Fruit fly (Drosophila melanogaster) whole organism, wandering third instar larva: ENCODE measurements around the gene CG13113.

ENCODE experiments used
- Abd-B ChIP-seq: fragments of >200 bp; optimal IDR thresholded peaks from 2 replicates; lab custom pipeline; 2017; ENCODE audit warnings: missing biosample characterization, missing genetic modification characterization
- CG32264 ChIP-seq: fragments of 200-800 bp; sonication (Bioruptor generic); optimal IDR thresholded peaks from 2 replicates; lab custom pipeline; 2016; ENCODE audit warnings: missing biosample characterization, missing genetic modification characterization
- CG9705 ChIP-seq: fragments of 200-800 bp; sonication (Bioruptor generic); optimal IDR thresholded peaks from 2 replicates; lab custom pipeline; 2018; ENCODE audit warnings: missing biosample characterization, mild to moderate bottlenecking, missing genetic modification characterization
- CrebA ChIP-seq: fragments of 200-800 bp; sonication (Bioruptor generic); optimal IDR thresholded peaks from 2 replicates; lab custom pipeline; 2016; ENCODE audit warnings: missing biosample characterization, mild to moderate bottlenecking, missing genetic modification characterization, borderline replicate concordance
- Dfd ChIP-seq: fragments of >200 bp; optimal IDR thresholded peaks from 2 replicates; lab custom pipeline; 2017; ENCODE audit warnings: missing biosample characterization, missing genetic modification characterization
- Dif ChIP-seq: fragments of 200-275, 200-300 bp; sonication (Bioruptor generic); optimal IDR thresholded peaks from 2 replicates; lab custom pipeline; 2018; ENCODE audit warnings: missing biosample characterization, missing genetic modification characterization; ENCODE audit not compliant: partially characterized antibody
- GATAd ChIP-seq: sonication (Bioruptor generic); optimal IDR thresholded peaks from 2 replicates; lab custom pipeline; 2016; ENCODE audit warnings: missing biosample characterization, missing genetic modification characterization
- HLH106 ChIP-seq: fragments of 200-800 bp; optimal IDR thresholded peaks from 3 replicates; lab custom pipeline; 2019; ENCODE audit warnings: missing biosample characterization, mild to moderate bottlenecking, missing genetic modification characterization, moderate library complexity
- Hnf4 ChIP-seq: fragments of 200-800 bp; sonication (Bioruptor generic); optimal IDR thresholded peaks from 2 replicates; lab custom pipeline; 2016; ENCODE audit warnings: missing biosample characterization, mild to moderate bottlenecking, missing genetic modification characterization
- Hr78 ChIP-seq: fragments of >200 bp; optimal IDR thresholded peaks from 2 replicates; lab custom pipeline; 2017; ENCODE audit warnings: missing biosample characterization, missing genetic modification characterization
- Hr83 ChIP-seq: fragments of 200-300 bp; sonication (Bioruptor generic); optimal IDR thresholded peaks from 2 replicates; lab custom pipeline; 2016; ENCODE audit warnings: missing biosample characterization, mild to moderate bottlenecking, missing genetic modification characterization, moderate library complexity; ENCODE audit not compliant: poor library complexity, severe bottlenecking
- Jra ChIP-seq: sonication (Bioruptor generic); optimal IDR thresholded peaks from 2 replicates; lab custom pipeline; 2016; ENCODE audit warnings: missing biosample characterization, missing genetic modification characterization
- Mio ChIP-seq: sonication (Bioruptor generic); optimal IDR thresholded peaks from 2 replicates; lab custom pipeline; 2016; ENCODE audit warnings: missing biosample characterization, missing genetic modification characterization
- Myc ChIP-seq: fragments of >200 bp; optimal IDR thresholded peaks from 2 replicates; lab custom pipeline; 2017
- N ChIP-seq: fragments of >200 bp; optimal IDR thresholded peaks from 2 replicates; lab custom pipeline; 2018; ENCODE audit warnings: missing biosample characterization, missing external identifiers, missing genetic modification characterization
- OdsH ChIP-seq: fragments of 200-800 bp; sonication (Bioruptor generic); optimal IDR thresholded peaks from 2 replicates; lab custom pipeline; 2016; ENCODE audit warnings: missing biosample characterization, mild to moderate bottlenecking, missing genetic modification characterization
- Rel ChIP-seq, 2 experiments: fragments of 200-800 bp; sonication (Bioruptor generic) in 1 of 2; optimal IDR thresholded peaks; 2 replicates in 1 of 2; 3 replicates in 1 of 2; lab custom pipeline; 2016 to 2019; ENCODE audit warnings: mild to moderate bottlenecking in 2 of 2, missing biosample characterization in 2 of 2, missing genetic modification characterization in 2 of 2, moderate library complexity in 1 of 2
- Sp1 ChIP-seq: fragments of 200-800 bp; sonication (Bioruptor generic); optimal IDR thresholded peaks from 3 replicates; lab custom pipeline; 2019; ENCODE audit warnings: missing biosample characterization, mild to moderate bottlenecking, missing genetic modification characterization, moderate library complexity
- Vsx2 ChIP-seq: fragments of 200-300, 225-300 bp; sonication (Bioruptor generic); optimal IDR thresholded peaks from 2 replicates; lab custom pipeline; 2018; ENCODE audit warnings: missing biosample characterization, missing genetic modification characterization; ENCODE audit not compliant: partially characterized antibody
- br ChIP-seq: fragments of 200-800 bp; sonication (Bioruptor generic); optimal IDR thresholded peaks from 2 replicates; lab custom pipeline; 2016; ENCODE audit warnings: missing biosample characterization, missing genetic modification characterization
- brk ChIP-seq: fragments of 200-800 bp; sonication (Bioruptor generic); optimal IDR thresholded peaks from 2 replicates; lab custom pipeline; 2016; ENCODE audit warnings: missing biosample characterization, mild to moderate bottlenecking, missing genetic modification characterization
- dl ChIP-seq, 2 experiments: fragments of 175-275, 200-275 bp in 1 of 2; fragments of 200-275 bp in 1 of 2; sonication (Bioruptor generic); optimal IDR thresholded peaks; lab custom pipeline; 2018; ENCODE audit warnings: mild to moderate bottlenecking in 2 of 2, missing biosample characterization in 2 of 2, missing genetic modification characterization in 2 of 2, moderate library complexity in 2 of 2; ENCODE audit not compliant: partially characterized antibody in 2 of 2, insufficient read depth in 1 of 2
- dmrt93B ChIP-seq: fragments of 200-800 bp; sonication (Bioruptor generic); optimal IDR thresholded peaks from 2 replicates; lab custom pipeline; 2018; ENCODE audit warnings: missing biosample characterization, mild to moderate bottlenecking, missing genetic modification characterization
- dsf ChIP-seq: sonication (Bioruptor generic); optimal IDR thresholded peaks from 2 replicates; lab custom pipeline; 2016; ENCODE audit warnings: missing biosample characterization, missing genetic modification characterization, borderline replicate concordance
- ey ChIP-seq: fragments of 200-800 bp; sonication (Bioruptor generic); optimal IDR thresholded peaks from 2 replicates; lab custom pipeline; 2016; ENCODE audit warnings: missing biosample characterization, missing genetic modification characterization
- foxo ChIP-seq, 2 experiments: fragments of 200-800 bp; sonication (Bioruptor generic); optimal IDR thresholded peaks; 2 replicates in 1 of 2; 3 replicates in 1 of 2; lab custom pipeline; 2016 to 2017; ENCODE audit warnings: missing biosample characterization in 2 of 2, missing genetic modification characterization in 2 of 2
- fru ChIP-seq: fragments of 200-800 bp; sonication (Bioruptor generic); optimal IDR thresholded peaks from 3 replicates; lab custom pipeline; 2016; ENCODE audit warnings: missing biosample characterization, mild to moderate bottlenecking, missing genetic modification characterization
- h ChIP-seq: fragments of 200-800 bp; sonication (Bioruptor generic); optimal IDR thresholded peaks from 3 replicates; lab custom pipeline; 2016; ENCODE audit warnings: missing biosample characterization, mild to moderate bottlenecking, missing genetic modification characterization
- jim ChIP-seq: fragments of 175-275, 200-325 bp; sonication (Bioruptor generic); optimal IDR thresholded peaks from 2 replicates; lab custom pipeline; 2016; ENCODE audit warnings: missing biosample characterization, mild to moderate bottlenecking, missing genetic modification characterization
- lola ChIP-seq: fragments of >200 bp; optimal IDR thresholded peaks from 2 replicates; lab custom pipeline; 2017; ENCODE audit warnings: missing biosample characterization, missing genetic modification characterization
- pan ChIP-seq: fragments of >200 bp; optimal IDR thresholded peaks from 2 replicates; lab custom pipeline; 2017
- psq ChIP-seq: fragments of 200-800 bp; sonication (Bioruptor generic); optimal IDR thresholded peaks from 3 replicates; lab custom pipeline; 2017; ENCODE audit warnings: missing biosample characterization, mild to moderate bottlenecking, missing genetic modification characterization, moderate library complexity
- rgr ChIP-seq: fragments of 200-800 bp; sonication (Bioruptor generic); optimal IDR thresholded peaks from 3 replicates; lab custom pipeline; 2016; ENCODE audit warnings: missing biosample characterization, mild to moderate bottlenecking, missing genetic modification characterization
- sage ChIP-seq: fragments of 200-800 bp; sonication (Bioruptor generic); optimal IDR thresholded peaks from 2 replicates; lab custom pipeline; 2016; ENCODE audit warnings: missing biosample characterization, mild to moderate bottlenecking, missing genetic modification characterization
- sv ChIP-seq: fragments of 200-800 bp; sonication (Bioruptor generic); optimal IDR thresholded peaks from 3 replicates; lab custom pipeline; 2016; ENCODE audit warnings: missing biosample characterization, missing genetic modification characterization
- tai ChIP-seq: sonication (Bioruptor generic); optimal IDR thresholded peaks from 2 replicates; lab custom pipeline; 2016; ENCODE audit warnings: missing biosample characterization, missing genetic modification characterization
- usp ChIP-seq: fragments of >200 bp; optimal IDR thresholded peaks from 2 replicates; lab custom pipeline; 2017; ENCODE audit warnings: missing biosample characterization, missing genetic modification characterization
- woc ChIP-seq: sonication (Bioruptor generic); optimal IDR thresholded peaks from 2 replicates; lab custom pipeline; 2016; ENCODE audit warnings: missing biosample characterization, mild to moderate bottlenecking, missing genetic modification characterization

Gene CG13113

DNA sequence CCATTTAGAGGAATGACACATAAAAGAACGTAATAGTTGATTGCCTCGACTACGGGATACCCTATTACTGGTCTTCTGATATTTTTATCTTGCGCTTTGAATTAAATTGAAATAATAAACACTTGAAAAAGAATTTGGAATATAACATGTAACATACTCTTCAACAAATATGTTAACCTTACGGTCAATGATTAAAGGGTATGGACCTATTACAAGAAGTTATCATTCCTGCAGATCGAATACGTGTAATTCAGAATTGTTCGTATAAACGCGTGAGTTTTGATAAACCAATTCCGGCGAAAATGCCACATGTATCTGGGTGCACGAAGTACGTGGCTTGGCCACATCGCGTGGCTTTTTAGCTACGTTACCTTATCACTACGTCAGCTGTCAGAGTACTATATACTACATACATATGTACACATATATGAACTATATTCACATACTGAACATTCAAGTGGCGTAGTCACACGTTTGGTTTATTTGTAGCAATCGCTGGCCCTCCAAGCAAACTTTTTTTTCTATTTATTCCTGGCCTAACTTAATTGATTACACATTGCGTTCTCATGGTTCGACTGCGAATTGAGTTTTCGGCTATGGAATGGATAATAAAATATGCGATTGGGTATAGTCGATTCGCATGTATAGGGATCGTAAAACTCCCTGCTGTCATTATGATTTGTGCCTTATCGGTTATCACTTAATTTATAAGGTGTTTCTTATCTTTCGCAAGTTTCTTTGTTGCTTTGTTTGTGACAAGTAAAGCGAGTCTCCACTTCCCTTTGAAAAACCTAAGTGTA lies 45.6 kb upstream of the CG13113 start:
- TF ChIP-seq Hr78 (GFP tag; lab: Kevin White, UChicago) (no peak), dl (GFP tag; optimal IDR thresholded peaks at IDR 0.05; lab: Kevin White, UChicago; ENCODE audit: insufficient read depth in 1 of 2, partially characterized antibody in 2 of 2) (no peak), Abd-B (GFP tag; lab: Kevin White, UChicago) (no peak), CG9705 (no peak), lola (GFP tag; lab: Kevin White, UChicago) (no peak), N (GFP tag; lab: Kevin White, UChicago) (no peak), dsf (GFP tag; lab: Kevin White, UChicago) (no peak), brk (GFP tag; lab: Kevin White, UChicago) (no peak), Rel (GFP tag; optimal IDR thresholded peaks at IDR 0.05; lab: Kevin White, UChicago) (no peak), Rel (tag; optimal IDR thresholded peaks at IDR 0.05; lab: Kevin White, UChicago) (no peak), Jra (GFP tag; lab: Kevin White, UChicago) (no peak), rgr (peak; percentile 39), h (GFP tag; lab: Kevin White, UChicago) (peak; percentile 24), ey (GFP tag; lab: Kevin White, UChicago) (peak; percentile 53), jim (GFP tag; lab: Kevin White, UChicago) (no peak), Myc (lab: Kevin White, UChicago) (no peak), Dif (GFP tag; lab: Kevin White, UChicago) (no peak), Hnf4 (GFP tag; lab: Kevin White, UChicago) (peak; percentile 19), OdsH (peak; percentile 41), CG32264 (GFP tag; lab: Kevin White, UChicago) (no peak), dmrt93B (GFP tag; lab: Kevin White, UChicago) (no peak), br (GFP tag; lab: Kevin White, UChicago) (peak; percentile 23), Hr83 (GFP tag; lab: Kevin White, UChicago) (no peak), fru (GFP tag; lab: Kevin White, UChicago) (peak; percentile 30), usp (GFP tag; lab: Kevin White, UChicago) (no peak), sage (GFP tag; lab: Kevin White, UChicago) (no peak), Dfd (GFP tag; lab: Kevin White, UChicago) (no peak), psq (GFP tag; lab: Kevin White, UChicago) (peak; percentile 3), woc (peak; percentile 23), tai (no peak), GATAd (GFP tag; lab: Kevin White, UChicago) (no peak), sv (GFP tag; lab: Kevin White, UChicago) (peak; percentile 4), Mio (GFP tag; lab: Kevin White, UChicago) (no peak), Sp1 (GFP tag; lab: Kevin White, UChicago) (no peak), foxo (GFP tag; optimal IDR thresholded peaks at IDR 0.05; lab: Kevin White, UChicago) (no peak), pan (no peak), Vsx2 (GFP tag; lab: Kevin White, UChicago) (no peak), CrebA (peak; percentile 78), HLH106 (no peak)

DNA sequence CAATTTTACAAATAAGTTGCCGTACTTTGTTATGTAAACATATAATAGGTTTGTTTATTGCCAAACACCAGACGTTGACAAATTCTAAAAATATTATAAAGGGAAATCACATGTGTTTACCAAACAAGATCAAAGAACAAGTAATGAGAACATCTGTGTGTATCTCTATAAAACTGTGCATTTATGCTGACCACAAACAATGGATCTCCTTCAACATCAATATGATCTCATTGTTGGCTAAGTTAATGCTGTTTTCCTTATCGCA lies 45.1 kb upstream of the CG13113 start:
- TF ChIP-seq Rel (GFP tag; optimal IDR thresholded peaks at IDR 0.05; lab: Kevin White, UChicago) (no peak), Rel (tag; optimal IDR thresholded peaks at IDR 0.05; lab: Kevin White, UChicago) (peak; percentile 81), Sp1 (GFP tag; lab: Kevin White, UChicago) (no peak)

- TF ChIP-seq Myc (lab: Kevin White, UChicago): no peak
- TF ChIP-seq brk (GFP tag; lab: Kevin White, UChicago): no peak
- no peak for TF ChIP-seq lola (GFP tag; lab: Kevin White, UChicago)
- no peak for TF ChIP-seq Jra (GFP tag; lab: Kevin White, UChicago)
- TF ChIP-seq Abd-B (GFP tag; lab: Kevin White, UChicago): no peak
- no peak for TF ChIP-seq Sp1 (GFP tag; lab: Kevin White, UChicago)
- no peak for TF ChIP-seq Vsx2 (GFP tag; lab: Kevin White, UChicago)
- no peak for TF ChIP-seq foxo (GFP tag; optimal IDR thresholded peaks at IDR 0.05; lab: Kevin White, UChicago)
- TF ChIP-seq dsf (GFP tag; lab: Kevin White, UChicago): no peak
- TF ChIP-seq HLH106: no peak
- TF ChIP-seq Dif (GFP tag; lab: Kevin White, UChicago): no peak
- TF ChIP-seq CrebA: no peak
- no peak for TF ChIP-seq sv (GFP tag; lab: Kevin White, UChicago)
- no peak for TF ChIP-seq dmrt93B (GFP tag; lab: Kevin White, UChicago)
- TF ChIP-seq Hnf4 (GFP tag; lab: Kevin White, UChicago): no peak
- TF ChIP-seq Rel (GFP tag; optimal IDR thresholded peaks at IDR 0.05; lab: Kevin White, UChicago): no peak
- no peak for TF ChIP-seq Rel (tag; optimal IDR thresholded peaks at IDR 0.05; lab: Kevin White, UChicago)
- no peak for TF ChIP-seq usp (GFP tag; lab: Kevin White, UChicago)
- TF ChIP-seq jim (GFP tag; lab: Kevin White, UChicago): no peak
- no peak for TF ChIP-seq ey (GFP tag; lab: Kevin White, UChicago)
These were observed 43.5 kb upstream of the CG13113 start for dm6 chr2L:9500454-9500853.
